Fruit fly (Drosophila melanogaster) whole organism, embryonic: ENCODE data around the gene Dpy-30L1.

Experiments
- Atf3 ChIP-seq: fragments of 200-800 bp; sonication (Bioruptor generic); optimal IDR thresholded peaks from 3 replicates; lab custom pipeline; 2016; ENCODE audit warnings: missing biosample characterization, missing genetic modification characterization
- CG10654 ChIP-seq: fragments of 200-800 bp; sonication (Bioruptor generic); optimal IDR thresholded peaks from 2 replicates; lab custom pipeline; 2016; ENCODE audit warnings: missing biosample characterization, missing genetic modification characterization
- CG11093 ChIP-seq: fragments of 200-800 bp; sonication (Bioruptor generic); IDR thresholded peaks from 3 replicates; pipeline ENCODE4 v1.3.6; 2022; ENCODE audit warnings: missing biosample characterization, missing genetic modification characterization
- CG12942 ChIP-seq: fragments of 200-800 bp; sonication (Bioruptor generic); optimal IDR thresholded peaks from 3 replicates; lab custom pipeline; 2016; ENCODE audit warnings: missing biosample characterization, missing genetic modification characterization
- CG13894 ChIP-seq: fragments of 200-800 bp; sonication (Bioruptor generic); optimal IDR thresholded peaks from 3 replicates; lab custom pipeline; 2018; ENCODE audit warnings: missing biosample characterization, mild to moderate bottlenecking, missing genetic modification characterization, moderate library complexity
- CG16813 ChIP-seq: fragments of 200-800 bp; sonication (Bioruptor generic); IDR thresholded peaks from 3 replicates; pipeline ENCODE4 v1.3.6; 2022; ENCODE audit warnings: missing biosample characterization, missing genetic modification characterization; ENCODE audit not compliant: partially characterized antibody
- CG17359 ChIP-seq: fragments of 200-800 bp; sonication (Bioruptor generic); optimal IDR thresholded peaks from 3 replicates; lab custom pipeline; 2018; ENCODE audit warnings: missing biosample characterization, mild to moderate bottlenecking, missing genetic modification characterization, moderate library complexity
- CG17361 ChIP-seq: fragments of 200-800 bp; sonication (Bioruptor generic); IDR thresholded peaks from 3 replicates; pipeline ENCODE4 v1.3.6; 2022; ENCODE audit warnings: missing biosample characterization, missing genetic modification characterization
- CG18011 ChIP-seq: fragments of 200-800 bp; sonication (Bioruptor generic); optimal IDR thresholded peaks from 2 replicates; lab custom pipeline; 2017; ENCODE audit warnings: missing biosample characterization, missing genetic modification characterization, mild to moderate bottlenecking, moderate library complexity, missing genotype
- CG2199 ChIP-seq: fragments of 200-800 bp; sonication (Bioruptor generic); IDR thresholded peaks from 3 replicates; pipeline ENCODE4 v1.3.6; 2022; ENCODE audit warnings: missing biosample characterization, missing genetic modification characterization
- CG30020 ChIP-seq: fragments of 200-800 bp; optimal IDR thresholded peaks from 2 replicates; lab custom pipeline; 2019; ENCODE audit warnings: missing biosample characterization, mild to moderate bottlenecking, missing genetic modification characterization, moderate library complexity
- CG32767 ChIP-seq: fragments of 200-800 bp; sonication (Bioruptor generic); IDR thresholded peaks from 2 replicates; pipeline ENCODE4 v1.3.6; 2022; ENCODE audit warnings: missing biosample characterization, missing genetic modification characterization
- CG3281 ChIP-seq: fragments of 200-800 bp; sonication (Bioruptor generic); optimal IDR thresholded peaks from 3 replicates; lab custom pipeline; 2017; ENCODE audit warnings: missing biosample characterization, mild to moderate bottlenecking, missing genetic modification characterization
- CG33213 ChIP-seq: fragments of 200-800 bp; sonication (Bioruptor generic); optimal IDR thresholded peaks from 3 replicates; lab custom pipeline; 2016; ENCODE audit warnings: missing biosample characterization, missing genetic modification characterization
- CG34376 ChIP-seq: fragments of 200-800 bp; sonication (Bioruptor generic); optimal IDR thresholded peaks from 2 replicates; lab custom pipeline; 2018; ENCODE audit warnings: missing biosample characterization, mild to moderate bottlenecking, missing genetic modification characterization
- CG4328 ChIP-seq: fragments of 200-800 bp; sonication (Bioruptor generic); optimal IDR thresholded peaks from 3 replicates; lab custom pipeline; 2017; ENCODE audit warnings: missing biosample characterization, missing genetic modification reagents, missing genetic modification characterization
- CG6854 ChIP-seq: fragments of 200-800 bp; sonication (Bioruptor generic); optimal IDR thresholded peaks from 3 replicates; lab custom pipeline; 2017; ENCODE audit warnings: missing biosample characterization, mild to moderate bottlenecking, missing genetic modification characterization
- CG9437 ChIP-seq: fragments of 200-800 bp; sonication (Bioruptor generic); optimal IDR thresholded peaks from 2 replicates; lab custom pipeline; 2018; ENCODE audit warnings: missing biosample characterization, mild to moderate bottlenecking, missing genetic modification characterization
- CG9876 ChIP-seq: fragments of 200-800 bp; sonication (Bioruptor generic); optimal IDR thresholded peaks from 2 replicates; lab custom pipeline; 2016; ENCODE audit warnings: missing biosample characterization, missing genetic modification characterization
- Dek ChIP-seq: fragments of 200-800 bp; sonication (Bioruptor generic); optimal IDR thresholded peaks from 3 replicates; lab custom pipeline; 2019; ENCODE audit warnings: missing biosample characterization, mild to moderate bottlenecking, missing genetic modification characterization, moderate library complexity
- Dip2 ChIP-seq: fragments of 200-800 bp; sonication (Bioruptor generic); IDR thresholded peaks from 2 replicates; pipeline ENCODE4 v1.3.6; 2022; ENCODE audit warnings: missing biosample characterization, missing genetic modification characterization
- Doc3 ChIP-seq: fragments of 200-800 bp; sonication (Bioruptor generic); IDR thresholded peaks from 3 replicates; pipeline ENCODE4 v1.3.6; 2022; ENCODE audit warnings: missing biosample characterization, missing genetic modification characterization; ENCODE audit not compliant: partially characterized antibody
- Gsc ChIP-seq: fragments of 200-800 bp; sonication (Bioruptor generic); IDR thresholded peaks from 2 replicates; pipeline ENCODE4 v1.3.6; 2022; ENCODE audit warnings: missing biosample characterization, missing genetic modification characterization
- Hmr ChIP-seq: fragments of 200-800 bp; sonication (Bioruptor generic); optimal IDR thresholded peaks from 3 replicates; lab custom pipeline; 2017; ENCODE audit warnings: mild to moderate bottlenecking, missing biosample characterization, missing genetic modification reagents, missing genetic modification characterization
- Hr78 ChIP-seq, 2 experiments: fragments of 200-800 bp in 1 of 2; fragments of >200 bp in 1 of 2; sonication (Bioruptor generic) in 1 of 2; optimal IDR thresholded peaks; 2 replicates each; lab custom pipeline; 2017 to 2019; ENCODE audit warnings: missing biosample characterization in 2 of 2, missing genetic modification characterization in 2 of 2, mild to moderate bottlenecking in 1 of 2, moderate library complexity in 1 of 2
- Hsf ChIP-seq: fragments of 200-800 bp; sonication (Bioruptor generic); optimal IDR thresholded peaks from 3 replicates; lab custom pipeline; 2016; ENCODE audit warnings: missing biosample characterization, missing genetic modification characterization
- MBD-R2 ChIP-seq: fragments of 200-800 bp; sonication (Bioruptor generic); IDR thresholded peaks from 2 replicates; pipeline ENCODE4 v1.3.6; 2022; ENCODE audit warnings: missing biosample characterization, missing genetic modification characterization
- Myb ChIP-seq: fragments of 200-800 bp; sonication (Bioruptor generic); optimal IDR thresholded peaks from 2 replicates; lab custom pipeline; 2016; ENCODE audit warnings: missing biosample characterization, missing genetic modification characterization
- Optix ChIP-seq: fragments of 200-800 bp; sonication (Bioruptor generic); IDR thresholded peaks from 3 replicates; pipeline ENCODE4 v1.3.6; 2022; ENCODE audit warnings: missing biosample characterization, missing genetic modification characterization
- Sry-δ ChIP-seq: fragments of 200-800 bp; sonication (Bioruptor generic); optimal IDR thresholded peaks from 2 replicates; lab custom pipeline; 2016; ENCODE audit warnings: missing biosample characterization, missing genetic modification characterization
- Xrp1 ChIP-seq: fragments of 200-800 bp; sonication (Bioruptor generic); IDR thresholded peaks from 2 replicates; pipeline ENCODE4 v1.3.6; 2022; ENCODE audit warnings: missing biosample characterization, missing genetic modification characterization
- al ChIP-seq: fragments of 200-800 bp; sonication (Bioruptor generic); IDR thresholded peaks from 2 replicates; pipeline ENCODE4 v1.3.6; 2022; ENCODE audit warnings: missing biosample characterization, missing genetic modification characterization
- bbx ChIP-seq: fragments of 200-800 bp; sonication (Bioruptor generic); IDR thresholded peaks from 2 replicates; pipeline ENCODE4 v1.3.6; 2022; ENCODE audit warnings: missing biosample characterization, missing genetic modification characterization; ENCODE audit not compliant: partially characterized antibody
- corto ChIP-seq: fragments of 200-800 bp; sonication (Bioruptor generic); optimal IDR thresholded peaks from 2 replicates; lab custom pipeline; 2016; ENCODE audit warnings: missing biosample characterization, mild to moderate bottlenecking, missing genetic modification characterization, moderate library complexity
- dimm ChIP-seq: fragments of 200-800 bp; sonication (Bioruptor generic); IDR thresholded peaks from 2 replicates; pipeline ENCODE4 v1.3.6; 2022; ENCODE audit warnings: missing biosample characterization, missing genetic modification characterization
- dmrt11E ChIP-seq: fragments of 200-800 bp; sonication (Bioruptor generic); optimal IDR thresholded peaks from 3 replicates; lab custom pipeline; 2018; ENCODE audit warnings: missing biosample characterization, mild to moderate bottlenecking, missing genetic modification characterization, moderate library complexity
- ewg ChIP-seq: fragments of 200-800 bp; sonication (Bioruptor generic); optimal IDR thresholded peaks from 3 replicates; lab custom pipeline; 2017; ENCODE audit warnings: mild to moderate bottlenecking, missing biosample characterization, missing genetic modification reagents, missing genetic modification characterization
- gsb ChIP-seq: fragments of 200-800 bp; sonication (Bioruptor generic); IDR thresholded peaks from 2 replicates; pipeline ENCODE4 v1.3.6; 2022; ENCODE audit warnings: missing biosample characterization, missing genetic modification characterization
- lbe ChIP-seq: fragments of 200-800 bp; sonication (Bioruptor generic); optimal IDR thresholded peaks from 2 replicates; lab custom pipeline; 2016; ENCODE audit warnings: missing biosample characterization, mild to moderate bottlenecking, missing genetic modification characterization
- mirr ChIP-seq: fragments of 200-800 bp; sonication (Bioruptor generic); optimal IDR thresholded peaks from 3 replicates; lab custom pipeline; 2018; ENCODE audit warnings: missing biosample characterization, mild to moderate bottlenecking, missing genetic modification characterization
- pfk ChIP-seq: fragments of 200-800 bp; sonication (Bioruptor generic); optimal IDR thresholded peaks from 2 replicates; lab custom pipeline; 2018; ENCODE audit warnings: missing biosample characterization, mild to moderate bottlenecking, missing genetic modification characterization, moderate library complexity
- pnt ChIP-seq: fragments of 200-800 bp; sonication (Bioruptor generic); optimal IDR thresholded peaks from 3 replicates; lab custom pipeline; 2016; ENCODE audit warnings: missing biosample characterization, missing genetic modification characterization
- ro ChIP-seq: fragments of 200-800 bp; sonication (Bioruptor generic); IDR thresholded peaks from 2 replicates; pipeline ENCODE4 v1.3.6; 2022; ENCODE audit warnings: missing biosample characterization, missing genetic modification characterization
- row ChIP-seq: fragments of 200-800 bp; sonication (Bioruptor generic); IDR thresholded peaks from 3 replicates; pipeline ENCODE4 v1.3.6; 2022; ENCODE audit warnings: missing biosample characterization, missing genetic modification characterization
- sob ChIP-seq: fragments of 200-800 bp; sonication (Bioruptor generic); IDR thresholded peaks from 2 replicates; pipeline ENCODE4 v1.3.6; 2022; ENCODE audit warnings: missing biosample characterization, missing genetic modification characterization
- sqz ChIP-seq: fragments of 200-800 bp; sonication (Bioruptor generic); optimal IDR thresholded peaks from 3 replicates; lab custom pipeline; 2018; ENCODE audit warnings: missing biosample characterization, mild to moderate bottlenecking, missing genetic modification characterization
- ttk ChIP-seq: fragments of 200-800 bp; sonication (Bioruptor generic); IDR thresholded peaks from 2 replicates; pipeline ENCODE4 v2.1.2; 2022; ENCODE audit warnings: missing biosample characterization, missing genetic modification characterization
- usp ChIP-seq: fragments of >200 bp; optimal IDR thresholded peaks from 2 replicates; lab custom pipeline; 2017; ENCODE audit warnings: missing biosample characterization, missing genetic modification characterization
- vfl ChIP-seq: fragments of 200-800 bp; sonication (Bioruptor generic); optimal IDR thresholded peaks from 2 replicates; lab custom pipeline; 2016; ENCODE audit warnings: missing biosample characterization, missing genetic modification characterization

Gene Dpy-30L1

dm6 chr2L:10751879-10752620 is 19.6 kb downstream of the Dpy-30L1 start (continued):
- peak; percentile 56 for TF ChIP-seq Sry-δ (GFP tag; lab: Kevin White, UChicago)
- TF ChIP-seq Hr78 (GFP tag; optimal IDR thresholded peaks at IDR 0.05; lab: Kevin White, UChicago) = peak in 1 of 2 experiments; percentile 25
- no peak for TF ChIP-seq corto (GFP tag; lab: Kevin White, UChicago)
- peak; percentile 92 for TF ChIP-seq CG10654 (GFP tag; lab: Kevin White, UChicago)
- no peak for TF ChIP-seq Doc3
- peak; percentile 84 for TF ChIP-seq CG11093 (GFP tag; lab: Robert Waterston, UW)
- TF ChIP-seq CG17359 = peak; percentile 90
- TF ChIP-seq bbx (GFP tag; lab: Robert Waterston, UW) = no peak
- peak; percentile 86 for TF ChIP-seq sob (GFP tag; lab: Robert Waterston, UW)
- TF ChIP-seq MBD-R2 = peak; percentile 23; the same call in 1 of the 2 replicates
- no peak for TF ChIP-seq Gsc
- peak; percentile 98 for TF ChIP-seq dmrt11E
- peak; percentile 66; the same call in 1 of the 2 replicates for TF ChIP-seq gsb (GFP tag; lab: Robert Waterston, UW)
- no peak for TF ChIP-seq lbe (GFP tag; lab: Kevin White, UChicago)
- no peak for TF ChIP-seq usp (GFP tag; lab: Kevin White, UChicago)
- TF ChIP-seq CG33213 = peak; percentile 94
- peak; percentile 84 for TF ChIP-seq pnt (GFP tag; lab: Kevin White, UChicago)
- TF ChIP-seq vfl (GFP tag; lab: Kevin White, UChicago) = no peak
- TF ChIP-seq CG30020 (tag; lab: Kevin White, UChicago) = peak; percentile 51
- peak; percentile 89 for TF ChIP-seq Atf3 (GFP tag; lab: Kevin White, UChicago)
- TF ChIP-seq mirr (GFP tag; lab: Kevin White, UChicago) = peak; percentile 80
- TF ChIP-seq Dek (tag; lab: Kevin White, UChicago) = peak; percentile 48
- TF ChIP-seq CG12942 (GFP tag; lab: Kevin White, UChicago) = peak; percentile 87
- TF ChIP-seq row (GFP tag; lab: Robert Waterston, UW) = peak; percentile 42; the same call in 1 of the 3 replicates
- TF ChIP-seq Myb (GFP tag; lab: Kevin White, UChicago) = peak; percentile 56
- TF ChIP-seq Hsf (GFP tag; lab: Kevin White, UChicago) = peak; percentile 78
- peak; percentile 35 for TF ChIP-seq CG18011 (GFP tag; lab: Kevin White, UChicago)
- TF ChIP-seq ro (GFP tag; lab: Robert Waterston, UW) = peak; percentile 76; the same call in 1 of the 2 replicates
- no peak; the same call in 2 of the 3 replicates for TF ChIP-seq CG2199 (GFP tag; lab: Robert Waterston, UW)
- TF ChIP-seq Hmr (GFP tag; lab: Kevin White, UChicago) = peak; percentile 82
- TF ChIP-seq CG13894 = peak; percentile 89
- TF ChIP-seq Optix (GFP tag; lab: Robert Waterston, UW) = peak; percentile 78
- TF ChIP-seq CG34376 (GFP tag; lab: Kevin White, UChicago) = peak; percentile 3
- TF ChIP-seq CG6854 (GFP tag; lab: Kevin White, UChicago) = peak; percentile 75
- TF ChIP-seq Dip2 (GFP tag; lab: Robert Waterston, UW) = no peak
- peak; percentile 87 for TF ChIP-seq CG9876 (GFP tag; lab: Kevin White, UChicago)
- no peak for TF ChIP-seq CG16813 (GFP tag; lab: Robert Waterston, UW)
- peak; percentile 19 for TF ChIP-seq CG9437 (GFP tag; lab: Kevin White, UChicago)
- TF ChIP-seq al (GFP tag; lab: Robert Waterston, UW) = no peak
- TF ChIP-seq ttk (GFP tag; lab: Robert Waterston, UW) = peak; percentile 68
- TF ChIP-seq ewg (GFP tag; lab: Kevin White, UChicago) = peak; percentile 84
- peak; percentile 47; the same call in 1 of the 2 replicates for TF ChIP-seq dimm (GFP tag; lab: Robert Waterston, UW)
- TF ChIP-seq CG4328 (GFP tag; lab: Kevin White, UChicago) = peak; percentile 83
- TF ChIP-seq CG3281 (GFP tag; lab: Kevin White, UChicago) = peak; percentile 59
- TF ChIP-seq CG32767 (GFP tag; lab: Robert Waterston, UW) = peak; percentile 72
- peak; percentile 87 for TF ChIP-seq CG17361 (GFP tag; lab: Robert Waterston, UW)
- TF ChIP-seq sqz (GFP tag; lab: Kevin White, UChicago) = peak; percentile 87
- peak; percentile 65 for TF ChIP-seq pfk
- peak; percentile 97 for TF ChIP-seq Xrp1 (GFP tag; lab: Robert Waterston, UW)
